Fruit fly (Drosophila melanogaster) whole organism, embryonic: Measurements from ENCODE around the gene plx.

Experiments used
- Adf1 ChIP-seq: fragments of 200-800 bp; sonication (Bioruptor generic); IDR thresholded peaks from 2 replicates; pipeline ENCODE4 v1.3.6; 2022; ENCODE audit warnings: missing biosample characterization, missing genetic modification characterization
- CG13123 ChIP-seq: fragments of 200-800 bp; sonication (Bioruptor generic); optimal IDR thresholded peaks from 2 replicates; lab custom pipeline; 2016; ENCODE audit warnings: missing biosample characterization, missing genetic modification characterization
- CG13287 ChIP-seq: fragments of 200-800 bp; sonication (Bioruptor generic); IDR thresholded peaks from 2 replicates; pipeline ENCODE4 v1.3.6; 2022; ENCODE audit warnings: missing biosample characterization, missing genetic modification characterization; ENCODE audit not compliant: partially characterized antibody
- CG15011 ChIP-seq: fragments of 200-800 bp; sonication (Bioruptor generic); optimal IDR thresholded peaks from 3 replicates; lab custom pipeline; 2018; ENCODE audit warnings: missing biosample characterization, mild to moderate bottlenecking, missing genetic modification characterization
- CG15696 ChIP-seq: fragments of 200-800 bp; sonication (Bioruptor generic); optimal IDR thresholded peaks from 2 replicates; lab custom pipeline; 2019; ENCODE audit warnings: missing biosample characterization, mild to moderate bottlenecking, missing genetic modification characterization, moderate library complexity
- CG34224 ChIP-seq: fragments of 200-800 bp; sonication (Bioruptor generic); IDR thresholded peaks from 3 replicates; pipeline ENCODE4 v1.3.6; 2022; ENCODE audit warnings: missing biosample characterization, missing genetic modification characterization; ENCODE audit not compliant: partially characterized antibody
- CG3838 ChIP-seq: fragments of 200-800 bp; sonication (Bioruptor generic); optimal IDR thresholded peaks from 3 replicates; lab custom pipeline; 2016; ENCODE audit warnings: missing biosample characterization, missing genetic modification characterization
- CG3847 ChIP-seq: fragments of 200-800 bp; sonication (Bioruptor generic); IDR thresholded peaks from 2 replicates; pipeline ENCODE4 v1.3.6; 2022; ENCODE audit warnings: missing biosample characterization, missing genetic modification characterization
- CG3995 ChIP-seq: fragments of 200-800 bp; sonication (Bioruptor generic); optimal IDR thresholded peaks from 3 replicates; lab custom pipeline; 2016; ENCODE audit warnings: missing biosample characterization, missing genetic modification characterization
- CG42726 ChIP-seq: fragments of 200-800 bp; sonication (Bioruptor generic); IDR thresholded peaks from 2 replicates; pipeline ENCODE4 v1.3.6; 2022; ENCODE audit warnings: missing biosample characterization, missing genetic modification characterization; ENCODE audit not compliant: partially characterized antibody
- CG6683 ChIP-seq: fragments of 200-800 bp; sonication (Bioruptor generic); optimal IDR thresholded peaks from 2 replicates; lab custom pipeline; 2017; ENCODE audit warnings: missing biosample characterization, mild to moderate bottlenecking, missing genetic modification characterization, missing genetic modification reagents
- CG7271 ChIP-seq: fragments of 200-800 bp; sonication (Bioruptor generic); optimal IDR thresholded peaks from 2 replicates; lab custom pipeline; 2018; ENCODE audit warnings: missing biosample characterization, mild to moderate bottlenecking, missing genetic modification characterization, moderate library complexity
- CG8924 ChIP-seq: fragments of 200-800 bp; optimal IDR thresholded peaks from 3 replicates; lab custom pipeline; 2019; ENCODE audit warnings: missing biosample characterization, mild to moderate bottlenecking, missing genetic modification characterization, moderate library complexity
- CG9817 ChIP-seq: fragments of 200-800 bp; sonication (Bioruptor generic); optimal IDR thresholded peaks from 2 replicates; lab custom pipeline; 2018; ENCODE audit warnings: missing biosample characterization, mild to moderate bottlenecking, missing genetic modification characterization, moderate library complexity
- CG9932 ChIP-seq: fragments of 200-800 bp; sonication (Bioruptor generic); IDR thresholded peaks from 2 replicates; pipeline ENCODE4 v1.3.6; 2022; ENCODE audit warnings: missing biosample characterization, missing genetic modification characterization
- Camta ChIP-seq: fragments of 200-800 bp; sonication (Bioruptor generic); optimal IDR thresholded peaks from 2 replicates; lab custom pipeline; 2016; ENCODE audit warnings: missing biosample characterization, missing genetic modification characterization
- CoRest ChIP-seq: fragments of 200-800 bp; sonication (Bioruptor generic); optimal IDR thresholded peaks from 3 replicates; lab custom pipeline; 2018; ENCODE audit warnings: missing biosample characterization, mild to moderate bottlenecking, missing genetic modification characterization, moderate library complexity
- Dbx ChIP-seq: fragments of 200-800 bp; sonication (Bioruptor generic); IDR thresholded peaks from 3 replicates; pipeline ENCODE4 v1.3.6; 2022; ENCODE audit warnings: missing biosample characterization, missing genetic modification characterization
- Dip2 ChIP-seq: fragments of 200-800 bp; sonication (Bioruptor generic); IDR thresholded peaks from 2 replicates; pipeline ENCODE4 v1.3.6; 2022; ENCODE audit warnings: missing biosample characterization, missing genetic modification characterization
- Dll ChIP-seq: fragments of 200-800 bp; sonication (Bioruptor generic); IDR thresholded peaks from 4 replicates; pipeline ENCODE4 v1.3.6; 2022; ENCODE audit warnings: missing biosample characterization, missing genetic modification characterization; ENCODE audit not compliant: partially characterized antibody
- Hr3 ChIP-seq: fragments of 200-800 bp; sonication (Bioruptor generic); optimal IDR thresholded peaks from 3 replicates; lab custom pipeline; 2016; ENCODE audit warnings: missing biosample characterization, missing genetic modification characterization
- Hr51 ChIP-seq, 2 experiments: fragments of 200-800 bp; sonication (Bioruptor generic); optimal IDR thresholded peaks; 2 replicates in 1 of 2; 3 replicates in 1 of 2; lab custom pipeline; 2016 to 2018; ENCODE audit warnings: missing biosample characterization in 2 of 2, missing genetic modification characterization in 2 of 2, mild to moderate bottlenecking in 1 of 2, moderate library complexity in 1 of 2
- Myb ChIP-seq: fragments of 200-800 bp; sonication (Bioruptor generic); optimal IDR thresholded peaks from 2 replicates; lab custom pipeline; 2016; ENCODE audit warnings: missing biosample characterization, missing genetic modification characterization
- NC2β ChIP-seq: fragments of 200-800 bp; sonication (Bioruptor generic); optimal IDR thresholded peaks from 2 replicates; lab custom pipeline; 2016; ENCODE audit warnings: missing biosample characterization, missing genetic modification characterization
- NFAT ChIP-seq: fragments of 200-800 bp; sonication (Bioruptor generic); IDR thresholded peaks from 2 replicates; pipeline ENCODE4 v1.3.6; 2022; ENCODE audit warnings: missing biosample characterization, missing genetic modification characterization
- Ptx1 ChIP-seq: fragments of 200-800 bp; sonication (Bioruptor generic); IDR thresholded peaks from 2 replicates; pipeline ENCODE4 v1.3.6; 2022; ENCODE audit warnings: missing biosample characterization, missing genetic modification characterization
- Sin3A ChIP-seq: fragments of >200 bp; optimal IDR thresholded peaks from 2 replicates; lab custom pipeline; 2018
- Taf1 ChIP-seq: fragments of 200-800 bp; sonication (Bioruptor generic); IDR thresholded peaks from 2 replicates; pipeline ENCODE4 v1.3.6; 2022; ENCODE audit warnings: missing biosample characterization, missing genetic modification characterization
- Vsx1 ChIP-seq: fragments of 200-800 bp; sonication (Bioruptor generic); optimal IDR thresholded peaks from 2 replicates; lab custom pipeline; 2017; ENCODE audit warnings: missing biosample characterization, mild to moderate bottlenecking, missing genetic modification characterization, missing genetic modification reagents
- bbx ChIP-seq: fragments of 200-800 bp; sonication (Bioruptor generic); IDR thresholded peaks from 2 replicates; pipeline ENCODE4 v1.3.6; 2022; ENCODE audit warnings: missing biosample characterization, missing genetic modification characterization; ENCODE audit not compliant: partially characterized antibody
- bcd ChIP-seq: fragments of 200-800 bp; sonication (Bioruptor generic); optimal IDR thresholded peaks from 2 replicates; lab custom pipeline; 2017; ENCODE audit warnings: missing biosample characterization, mild to moderate bottlenecking, missing genetic modification characterization
- cato ChIP-seq: fragments of 200-800 bp; sonication (Bioruptor generic); optimal IDR thresholded peaks from 2 replicates; lab custom pipeline; 2016; ENCODE audit warnings: missing biosample characterization, missing genetic modification characterization, borderline replicate concordance
- crc ChIP-seq: fragments of 200-800 bp; sonication (Bioruptor generic); optimal IDR thresholded peaks from 2 replicates; lab custom pipeline; 2016; ENCODE audit warnings: missing biosample characterization, missing genetic modification characterization
- dmrt11E ChIP-seq: fragments of 200-800 bp; sonication (Bioruptor generic); optimal IDR thresholded peaks from 3 replicates; lab custom pipeline; 2018; ENCODE audit warnings: missing biosample characterization, mild to moderate bottlenecking, missing genetic modification characterization, moderate library complexity
- esg ChIP-seq: fragments of 200-800 bp; sonication (Bioruptor generic); conservative IDR thresholded peaks from 2 replicates; pipeline ENCODE4 v1.3.6; 2022; ENCODE audit warnings: missing biosample characterization, missing genetic modification characterization
- hb ChIP-seq: fragments of 200-800 bp; sonication (Bioruptor generic); IDR thresholded peaks from 3 replicates; pipeline ENCODE4 v1.3.6; 2022; ENCODE audit warnings: missing biosample characterization, missing genetic modification characterization; ENCODE audit not compliant: partially characterized antibody
- ind ChIP-seq: fragments of 200-800 bp; sonication (Bioruptor generic); optimal IDR thresholded peaks from 3 replicates; lab custom pipeline; 2016; ENCODE audit warnings: missing biosample characterization, missing genetic modification characterization
- lilli ChIP-seq: fragments of 200-800 bp; sonication (Bioruptor generic); optimal IDR thresholded peaks from 3 replicates; lab custom pipeline; 2016; ENCODE audit warnings: missing biosample characterization, missing genetic modification characterization
- lmd ChIP-seq: fragments of 200-800 bp; sonication (Bioruptor generic); IDR thresholded peaks from 2 replicates; pipeline ENCODE4 v1.3.6; 2022; ENCODE audit warnings: missing biosample characterization, missing genetic modification characterization
- lola ChIP-seq, 3 experiments: fragments of >200 bp in 2 of 3; fragments of 200-800 bp in 1 of 3; sonication (Bioruptor generic) in 1 of 3; optimal IDR thresholded peaks; 2 replicates each; lab custom pipeline; 2017 to 2019; ENCODE audit warnings: missing biosample characterization in 3 of 3, missing genetic modification characterization in 3 of 3, mild to moderate bottlenecking in 1 of 3, moderate library complexity in 1 of 3
- nerfin-1 ChIP-seq: fragments of 200-800 bp; sonication (Bioruptor generic); optimal IDR thresholded peaks from 3 replicates; lab custom pipeline; 2019; ENCODE audit warnings: missing biosample characterization, mild to moderate bottlenecking, missing genetic modification characterization, moderate library complexity
- nmo ChIP-seq: fragments of 200-800 bp; sonication (Bioruptor generic); optimal IDR thresholded peaks from 2 replicates; lab custom pipeline; 2018; ENCODE audit warnings: missing biosample characterization, mild to moderate bottlenecking, missing genetic modification characterization, moderate library complexity
- tap ChIP-seq: fragments of 200-800 bp; optimal IDR thresholded peaks from 3 replicates; lab custom pipeline; 2019; ENCODE audit warnings: missing biosample characterization, mild to moderate bottlenecking, missing genetic modification characterization, moderate library complexity
- tin ChIP-seq: fragments of 200-800 bp; sonication (Bioruptor generic); optimal IDR thresholded peaks from 3 replicates; lab custom pipeline; 2016; ENCODE audit warnings: missing biosample characterization, missing genetic modification characterization
- tll ChIP-seq, 2 experiments: fragments of 200-800 bp in 1 of 2; fragments of >200 bp in 1 of 2; sonication (Bioruptor generic) in 1 of 2; optimal IDR thresholded peaks; 2 replicates each; lab custom pipeline; 2017 to 2019; ENCODE audit warnings: missing biosample characterization in 2 of 2, missing genetic modification characterization in 2 of 2, mild to moderate bottlenecking in 1 of 2, moderate library complexity in 1 of 2
- tx ChIP-seq: fragments of 200-800 bp; sonication (Bioruptor generic); optimal IDR thresholded peaks from 2 replicates; lab custom pipeline; 2016; ENCODE audit warnings: missing biosample characterization, missing genetic modification characterization
- zfh2 ChIP-seq: fragments of 200-800 bp; sonication (Bioruptor generic); optimal IDR thresholded peaks from 2 replicates; lab custom pipeline; 2016; ENCODE audit warnings: missing biosample characterization, missing genetic modification characterization

plx gene

DNA sequence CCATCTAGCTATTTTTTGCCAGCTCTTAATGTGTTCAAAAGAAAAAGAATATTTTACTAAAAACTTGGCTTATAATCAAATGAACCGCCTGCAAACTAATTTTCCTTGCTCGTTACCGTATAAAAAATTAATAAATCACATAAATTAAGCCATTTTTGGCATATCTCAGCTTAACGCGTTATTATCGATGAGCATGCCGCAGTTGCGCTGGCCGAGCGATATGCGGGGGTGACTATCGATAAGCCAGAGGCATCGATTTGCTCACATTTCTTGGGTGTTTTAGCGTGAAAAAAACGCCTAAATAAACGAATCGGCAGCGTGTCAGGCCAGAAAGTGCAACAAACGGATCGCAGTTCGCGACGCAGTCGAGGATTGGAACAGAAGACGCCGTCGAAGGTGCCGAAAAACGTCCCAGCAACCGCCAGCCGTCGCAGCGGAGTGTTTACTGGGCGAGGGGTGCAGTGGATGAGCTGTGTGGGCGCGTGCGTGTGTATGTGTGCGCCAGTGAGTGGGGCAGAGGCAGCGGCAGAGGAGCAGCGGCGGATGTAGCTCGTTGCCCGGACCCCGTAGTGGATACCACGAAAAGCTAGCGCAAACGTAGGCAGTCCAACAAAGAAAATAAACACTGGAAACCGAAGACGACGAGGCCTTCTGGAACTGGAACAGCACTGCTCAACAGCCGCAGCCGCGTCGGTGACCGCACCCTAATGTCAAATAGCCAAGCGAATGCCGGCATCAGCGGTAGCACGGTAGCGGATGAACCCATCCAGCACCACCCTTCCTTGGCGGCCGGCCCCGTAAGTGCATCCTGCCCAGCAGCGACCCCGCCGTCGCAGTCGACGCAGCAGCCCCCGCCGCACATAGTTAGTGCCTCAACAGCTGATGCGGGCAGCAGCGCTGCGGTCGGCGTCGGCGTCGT, 56.9 kb downstream of the plx start, which contains the start of the genes Sym and Madm (continued):
- peak; percentile 61 for TF ChIP-seq CG3995 (GFP tag; lab: Kevin White, UChicago)
- TF ChIP-seq CG13287 (GFP tag; lab: Robert Waterston, UW) = peak; percentile 86
- peak; percentile 43 for TF ChIP-seq dmrt11E
- TF ChIP-seq CG3847 (GFP tag; lab: Robert Waterston, UW) = peak; percentile 36; the same call in 1 of the 2 replicates
- peak; percentile 29 for TF ChIP-seq cato (GFP tag; lab: Kevin White, UChicago)
- peak; percentile 23 for TF ChIP-seq crc (GFP tag; lab: Kevin White, UChicago)
- TF ChIP-seq Dll (GFP tag; lab: Robert Waterston, UW) = peak; percentile 88
- TF ChIP-seq tll (GFP tag; optimal IDR thresholded peaks at IDR 0.05; lab: Kevin White, UChicago) = peak in 1 of 2 experiments; percentile 39
- TF ChIP-seq CG13123 (GFP tag; lab: Kevin White, UChicago) = no peak
- no peak for TF ChIP-seq CG15011 (GFP tag; lab: Kevin White, UChicago)
- 0 out of 2 replicates have a peak, but pooled peaks have one; percentile 23 for TF ChIP-seq CG42726
- TF ChIP-seq nmo (GFP tag; lab: Kevin White, UChicago) = peak; percentile 71
- TF ChIP-seq CG9817 (tag; lab: Kevin White, UChicago) = peak; percentile 33
- peak; percentile 31 for TF ChIP-seq tx
- TF ChIP-seq tap (tag; lab: Kevin White, UChicago) = no peak
- TF ChIP-seq CG6683 = peak; percentile 2
- no peak for TF ChIP-seq CG15696 (tag; lab: Kevin White, UChicago)
- TF ChIP-seq CoRest (tag; lab: Kevin White, UChicago) = peak; percentile 56
- peak; percentile 72 for TF ChIP-seq lilli (GFP tag; lab: Kevin White, UChicago)
- no peak for TF ChIP-seq Dbx (GFP tag; lab: Robert Waterston, UW)
- TF ChIP-seq hb (GFP tag; lab: Robert Waterston, UW) = peak; percentile 88
- TF ChIP-seq bbx (GFP tag; lab: Robert Waterston, UW) = peak; percentile 38; the same call in 1 of the 2 replicates
- peak; percentile 40 for TF ChIP-seq tin
- TF ChIP-seq Vsx1 = no peak
- TF ChIP-seq Dip2 = no peak
- TF ChIP-seq Taf1 (GFP tag; lab: Robert Waterston, UW) = no peak
- TF ChIP-seq Hr3 (GFP tag; lab: Kevin White, UChicago) = peak; percentile 33
- peak; percentile 40 for TF ChIP-seq Ptx1 (GFP tag; lab: Robert Waterston, UW)
- TF ChIP-seq NFAT (GFP tag; lab: Robert Waterston, UW) = no peak
- peak; percentile 96 for TF ChIP-seq Adf1 (GFP tag; lab: Robert Waterston, UW)
- TF ChIP-seq Hr51 (GFP tag; optimal IDR thresholded peaks at IDR 0.05; lab: Kevin White, UChicago) = peak in 1 of 2 experiments; percentile 50
- peak; percentile 18 for TF ChIP-seq NC2β (GFP tag; lab: Kevin White, UChicago)
- peak; percentile 96 for TF ChIP-seq Sin3A
- TF ChIP-seq CG34224 (GFP tag; lab: Robert Waterston, UW) = peak; percentile 75
- peak; percentile 35 for TF ChIP-seq bcd (GFP tag; lab: Kevin White, UChicago)
- TF ChIP-seq ind = peak; percentile 45
- TF ChIP-seq nerfin-1 = peak; percentile 3
- no peak for TF ChIP-seq CG3838 (GFP tag; lab: Kevin White, UChicago)
- peak; percentile 24; the same call in 1 of the 2 replicates for TF ChIP-seq lmd (GFP tag; lab: Robert Waterston, UW)
- TF ChIP-seq zfh2 (GFP tag; lab: Kevin White, UChicago) = peak; percentile 50
- peak; percentile 49 for TF ChIP-seq CG7271 (tag; lab: Kevin White, UChicago)
- TF ChIP-seq CG9932 (GFP tag; lab: Robert Waterston, UW) = peak; percentile 55; the same call in 1 of the 2 replicates
- peak in 1 of 3 experiments; percentile 40 for TF ChIP-seq lola (GFP tag; optimal IDR thresholded peaks at IDR 0.05; lab: Kevin White, UChicago)
- peak; percentile 44 for TF ChIP-seq CG8924 (tag; lab: Kevin White, UChicago)
- peak; percentile 29 for TF ChIP-seq Camta (GFP tag; lab: Kevin White, UChicago)
- peak; percentile 53 for TF ChIP-seq Myb (GFP tag; lab: Kevin White, UChicago)
- peak; percentile 20; the same call in 1 of the 2 replicates for TF ChIP-seq esg
